Fruit fly (Drosophila melanogaster): ENCODE results near the gene CG32026.

The CG32026 gene

DNA sequence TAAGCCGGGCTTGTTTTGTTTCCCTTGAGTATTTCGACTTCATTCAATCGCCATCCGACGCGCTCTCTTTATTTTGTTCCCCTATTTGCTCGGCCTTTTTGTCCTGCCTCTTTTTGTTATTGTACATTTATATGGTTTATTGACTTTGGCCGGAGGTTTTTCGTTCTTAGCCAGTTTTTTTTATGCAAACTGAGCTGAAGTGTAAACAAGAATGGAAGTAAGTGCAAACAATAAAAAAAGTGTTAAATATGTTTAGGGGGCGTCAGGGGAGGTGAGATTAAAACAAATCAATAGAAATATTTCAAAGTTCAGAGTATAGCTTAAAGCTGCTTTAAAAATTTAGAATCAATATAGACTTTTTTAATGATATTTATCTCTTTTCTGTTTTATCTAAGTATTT is 1.8 kb upstream of the CG32026 start:
- TF ChIP-seq CG8478 (optimal IDR thresholded peaks at IDR 0.05) = no peak
- TF ChIP-seq CTCF (optimal IDR thresholded peaks at IDR 0.05) = no peak

DNA sequence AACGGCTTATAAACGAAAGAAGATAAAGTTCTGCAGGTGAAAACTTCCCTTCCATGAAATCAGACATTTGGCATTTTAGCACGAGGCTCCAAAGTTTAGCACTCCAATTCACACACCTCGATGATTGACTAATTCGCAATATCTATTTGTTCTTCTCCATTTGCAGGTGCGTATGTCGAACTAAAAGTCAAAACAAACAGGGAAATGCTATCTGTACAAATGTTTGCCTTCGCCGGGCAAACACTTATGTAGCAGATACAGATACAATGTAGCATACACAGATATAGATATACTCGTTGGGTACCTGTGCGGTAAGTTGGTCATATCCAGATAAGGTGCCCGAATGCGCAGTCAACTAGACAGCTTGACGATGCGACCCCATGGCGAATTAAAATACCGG is 1.4 kb upstream of the CG32026 start:
- TF ChIP-seq CG8478 (optimal IDR thresholded peaks at IDR 0.05) (no peak), CTCF (optimal IDR thresholded peaks at IDR 0.05) (no peak)

DNA sequence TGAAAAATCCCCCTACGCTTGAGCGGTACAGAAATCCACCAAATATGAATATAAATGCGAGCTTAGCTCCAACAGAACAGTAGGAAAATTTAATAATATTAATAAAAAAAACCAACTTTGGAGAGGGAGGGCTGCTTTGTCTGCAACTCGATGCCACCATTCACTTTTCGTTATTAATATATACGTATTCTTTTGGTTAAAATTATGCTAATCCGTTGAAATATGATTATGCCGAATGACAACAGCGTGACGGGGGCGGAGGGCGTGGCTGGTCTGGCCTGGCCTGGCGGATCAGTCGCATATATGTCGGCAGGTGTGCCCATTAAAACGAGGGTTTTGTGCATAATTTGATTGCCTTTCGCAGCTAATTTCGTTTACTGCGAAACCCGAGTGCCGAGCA is 821 bp upstream of the CG32026 start:
- TF ChIP-seq CTCF (optimal IDR thresholded peaks at IDR 0.05) (no peak), CG8478 (optimal IDR thresholded peaks at IDR 0.05) (no peak)

DNA sequence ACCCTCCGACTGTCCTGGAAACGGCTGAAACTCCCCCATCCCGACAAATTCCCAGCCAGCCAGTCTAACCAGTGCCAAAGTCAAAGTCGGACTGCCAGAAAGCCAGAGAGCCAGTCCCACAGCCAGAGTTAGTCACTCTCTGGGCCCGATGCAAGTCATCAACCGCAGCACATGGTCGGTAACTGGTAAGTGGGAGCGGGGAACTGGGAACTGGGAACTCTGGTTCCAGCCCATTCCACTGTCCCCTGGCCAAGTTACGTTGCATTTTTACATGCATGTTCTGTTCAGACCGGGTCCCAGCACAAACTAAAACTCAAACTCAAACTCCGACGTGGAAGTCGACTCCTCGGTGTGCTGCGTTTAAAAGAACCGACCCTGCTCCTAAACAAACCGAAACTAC is 2.9 kb downstream of the CG32026 start:
- TF ChIP-seq CTCF (optimal IDR thresholded peaks at IDR 0.05) = no peak
- TF ChIP-seq CG8478 (optimal IDR thresholded peaks at IDR 0.05) = no peak

DNA sequence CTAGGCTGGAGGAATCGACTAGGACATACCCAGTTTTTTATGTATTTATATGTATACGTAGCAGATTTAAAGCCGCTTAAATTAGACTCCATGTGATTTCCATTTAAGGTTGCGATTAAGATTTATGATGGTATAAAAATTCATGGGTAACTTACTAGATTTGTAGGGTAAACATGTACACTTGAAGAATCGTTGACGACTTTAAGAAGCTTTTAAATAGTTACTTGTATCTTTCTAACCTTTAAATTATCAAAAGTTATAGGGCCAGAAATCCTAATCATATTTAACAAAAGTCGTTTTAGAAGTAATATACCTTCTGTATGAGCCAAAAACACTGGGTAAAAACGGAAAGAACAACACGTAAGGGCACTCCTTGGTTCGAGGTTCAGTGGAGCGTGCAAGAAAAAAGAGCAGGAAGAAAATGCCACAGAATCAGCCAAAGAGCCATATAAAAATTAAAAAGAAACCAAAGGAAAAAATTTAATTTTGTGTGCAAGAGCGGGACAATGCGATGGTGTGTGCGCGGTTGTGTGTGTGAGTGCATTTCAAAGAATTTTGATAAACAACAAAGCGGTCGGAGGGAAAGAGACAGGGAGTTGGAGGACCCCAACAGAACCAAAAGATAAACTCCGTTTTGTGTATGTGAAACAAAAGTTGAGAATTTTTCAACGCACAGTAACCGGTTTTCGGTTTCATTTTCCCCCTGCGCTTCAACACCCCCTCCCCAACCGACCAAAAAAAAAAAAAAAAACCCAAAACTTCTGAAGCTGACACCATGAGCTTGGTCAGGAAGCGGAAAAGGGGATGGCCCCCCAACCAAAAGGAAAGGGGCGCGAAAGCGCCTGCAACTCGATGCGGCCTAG is 3.5 kb downstream of the CG32026 start:
- TF ChIP-seq CTCF (optimal IDR thresholded peaks at IDR 0.05) (no peak), CG8478 (optimal IDR thresholded peaks at IDR 0.05) (no peak)

DNA sequence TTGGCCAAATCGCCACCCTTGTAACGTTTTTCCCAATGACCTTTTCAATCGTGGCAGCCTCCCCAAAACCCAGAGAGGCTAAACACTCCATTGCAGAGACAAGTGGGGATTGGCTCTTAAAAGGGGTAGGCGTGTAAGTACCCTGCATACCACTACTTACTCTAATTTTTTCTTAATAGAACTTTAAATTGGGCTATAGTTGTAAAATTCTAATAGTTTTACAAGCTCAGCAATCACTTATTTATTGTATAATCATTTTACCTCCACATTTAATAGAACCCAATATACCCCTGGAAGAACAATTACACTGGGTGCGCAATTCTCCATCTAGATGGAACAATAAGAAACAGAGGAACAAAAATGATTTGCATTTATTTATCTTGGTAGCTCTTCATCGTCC is 5.5 kb downstream of the CG32026 start:
- TF ChIP-seq CTCF (optimal IDR thresholded peaks at IDR 0.05) (no peak), CG8478 (optimal IDR thresholded peaks at IDR 0.05) (no peak)

dm6 chr3L:8842359-8842758 is 6.1 kb downstream of the CG32026 start:
- no peak for TF ChIP-seq CTCF (optimal IDR thresholded peaks at IDR 0.05)
- TF ChIP-seq CG8478 (optimal IDR thresholded peaks at IDR 0.05) = no peak

DNA sequence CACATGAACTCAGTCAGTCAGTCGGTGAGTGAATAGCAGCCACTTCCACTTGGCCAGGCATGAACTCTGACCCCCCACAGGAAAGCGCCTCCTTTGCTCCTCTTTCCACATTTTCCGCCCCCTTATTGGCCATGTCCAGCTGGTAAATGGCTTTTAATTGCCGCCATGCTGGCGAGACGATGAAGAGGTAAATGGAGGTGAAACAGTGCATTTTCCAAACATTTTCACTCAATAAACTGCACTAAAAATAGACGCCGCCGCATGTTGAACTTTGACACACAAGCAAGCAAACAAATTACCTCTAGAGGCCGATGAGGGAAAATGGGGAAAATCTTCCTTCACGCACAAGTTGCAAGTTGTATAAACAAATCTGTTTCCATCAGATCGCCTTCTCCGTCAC is 13.6 kb downstream of the CG32026 start:
- TF ChIP-seq CG8478 (optimal IDR thresholded peaks at IDR 0.05) (no peak), CTCF (optimal IDR thresholded peaks at IDR 0.05) (no peak)

DNA sequence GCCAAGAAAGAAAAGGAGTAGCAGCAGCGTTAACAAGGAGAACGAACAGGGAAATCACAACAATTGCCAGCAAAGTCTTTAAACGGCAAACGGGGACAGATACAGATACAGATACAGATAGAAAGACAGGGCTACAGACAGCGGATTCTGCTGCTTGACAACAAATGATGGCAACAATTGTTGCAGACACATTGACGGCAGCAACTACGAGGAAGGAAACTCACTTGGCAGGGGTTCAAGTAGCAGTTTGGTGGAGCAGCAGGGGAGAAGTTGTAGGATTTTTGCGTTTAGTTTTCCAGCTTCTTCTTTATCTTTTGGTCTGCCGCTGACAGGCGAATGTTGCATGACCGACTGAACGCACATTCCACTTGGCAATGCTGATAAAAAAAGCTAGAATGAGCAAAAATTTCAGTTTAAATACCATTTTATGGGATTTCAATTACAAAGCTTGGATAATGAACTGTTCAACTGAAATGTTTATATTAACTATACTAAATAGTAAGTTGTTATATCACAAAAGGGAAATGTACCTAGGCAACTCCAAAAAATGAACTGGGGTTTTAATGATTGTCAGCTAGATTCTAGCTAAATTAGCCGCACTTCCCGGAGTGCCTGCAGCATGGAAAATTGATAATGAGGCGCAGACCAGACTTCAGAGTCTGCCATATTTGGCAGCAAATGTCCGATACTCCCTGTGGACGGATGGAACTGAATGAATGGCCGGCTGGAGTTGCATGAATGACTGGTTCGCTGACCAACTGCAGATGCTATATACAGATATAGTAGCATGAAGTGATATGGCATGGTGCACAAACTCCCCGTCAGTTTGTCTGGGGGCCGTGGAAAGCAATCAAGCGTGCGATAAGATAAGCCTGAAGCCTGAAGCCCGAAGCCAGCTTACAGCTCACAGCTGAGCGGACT is 14.8 kb downstream of the CG32026 start:
- no peak for TF ChIP-seq CTCF (optimal IDR thresholded peaks at IDR 0.05)
- no peak for TF ChIP-seq CG8478 (optimal IDR thresholded peaks at IDR 0.05)

- TF ChIP-seq CG8478 (optimal IDR thresholded peaks at IDR 0.05) (no peak), CTCF (optimal IDR thresholded peaks at IDR 0.05) (no peak)
Measured at dm6 chr3L:8851950-8852349, 15.7 kb downstream of the CG32026 start.

DNA sequence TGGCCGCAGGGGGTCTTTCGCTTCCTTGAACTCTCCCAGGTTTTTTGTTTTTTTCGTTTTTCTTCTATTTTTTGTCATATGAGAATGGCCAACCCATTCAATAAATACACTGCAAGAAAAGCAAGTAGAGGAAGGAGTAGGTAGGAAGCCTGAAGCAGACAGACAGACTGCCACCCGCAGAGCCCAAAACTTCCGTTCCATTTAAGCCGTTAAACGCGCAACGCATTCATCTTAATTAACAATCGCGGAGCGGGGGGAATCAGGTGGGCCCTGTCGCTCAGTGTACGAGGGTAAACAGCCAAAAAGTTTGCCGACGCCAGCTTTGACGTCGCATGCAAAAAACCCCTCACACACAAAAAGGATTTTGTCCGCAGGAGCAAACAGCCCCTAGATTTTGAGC is 16.6 kb downstream of the CG32026 start:
- TF ChIP-seq CTCF (optimal IDR thresholded peaks at IDR 0.05) (no peak), CG8478 (optimal IDR thresholded peaks at IDR 0.05) (no peak)

dm6 chr3L:8853382-8853781 is 17.1 kb downstream of the CG32026 start:
- TF ChIP-seq CG8478 (optimal IDR thresholded peaks at IDR 0.05) = no peak
- TF ChIP-seq CTCF (optimal IDR thresholded peaks at IDR 0.05) = no peak

DNA sequence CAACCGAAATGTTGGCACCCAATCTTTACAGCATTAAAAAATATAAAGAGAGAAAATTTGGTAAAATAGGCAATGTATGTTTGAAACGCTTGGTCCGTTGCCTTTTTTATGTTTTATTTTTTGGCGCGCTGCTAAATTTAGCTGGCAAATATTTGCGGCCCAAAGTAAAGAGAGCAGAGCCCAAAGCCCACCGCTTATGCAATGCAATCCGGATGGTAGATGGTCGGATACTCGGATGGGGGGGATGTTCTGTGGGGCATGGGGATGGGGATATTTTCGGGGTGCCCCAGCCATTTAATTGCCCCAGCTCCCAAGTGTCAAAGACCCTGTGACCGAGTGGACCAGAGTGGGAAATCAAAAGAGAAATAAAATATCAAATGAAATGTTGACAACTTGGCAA is 19.0 kb downstream of the CG32026 start:
- no peak for TF ChIP-seq CG8478 (optimal IDR thresholded peaks at IDR 0.05)
- TF ChIP-seq CTCF (optimal IDR thresholded peaks at IDR 0.05) = no peak

dm6 chr3L:8856875-8857274 is 20.6 kb downstream of the CG32026 start:
- no peak for TF ChIP-seq CG8478 (optimal IDR thresholded peaks at IDR 0.05)
- TF ChIP-seq CTCF (optimal IDR thresholded peaks at IDR 0.05) = no peak

DNA sequence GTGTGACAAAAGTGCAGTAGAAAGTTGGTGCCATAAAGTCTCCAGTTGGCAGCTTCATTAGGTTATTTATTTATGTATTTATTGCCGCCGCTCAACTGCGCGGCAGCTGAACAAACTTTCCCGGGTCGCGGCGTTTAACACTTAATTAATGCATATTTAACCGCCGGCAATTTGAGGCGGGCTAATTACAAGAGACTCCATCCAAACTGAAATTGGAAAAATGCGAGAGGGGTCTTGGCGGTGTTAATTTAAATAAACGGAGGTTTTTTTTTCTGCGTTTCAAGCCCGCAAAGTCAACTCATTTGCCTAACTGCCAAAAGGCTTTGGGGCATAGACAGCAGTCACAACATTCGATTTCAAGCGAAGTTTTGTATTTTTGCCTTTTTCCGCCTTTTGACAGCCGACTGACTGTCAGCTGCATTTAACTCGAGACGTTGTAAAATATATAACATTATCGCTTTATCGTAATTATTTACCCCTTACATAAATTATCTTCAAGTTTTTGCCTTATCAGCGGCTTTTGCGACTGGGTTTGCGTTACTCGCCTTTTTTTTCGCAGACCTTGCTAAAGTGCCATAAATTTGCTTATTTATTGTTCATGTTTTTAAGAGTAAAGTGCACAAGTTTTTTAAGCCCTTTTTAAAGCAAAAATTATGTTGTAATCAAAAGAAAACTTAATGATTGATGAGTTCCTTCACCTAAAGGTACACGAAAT is 21.5 kb downstream of the CG32026 start:
- TF ChIP-seq CTCF (optimal IDR thresholded peaks at IDR 0.05) (no peak), CG8478 (optimal IDR thresholded peaks at IDR 0.05) (no peak)
